Fruit fly (Drosophila melanogaster) whole organism, embryonic: ENCODE data around the gene bin.

Source experiments
- Bgb ChIP-seq: fragments of 200-800 bp; sonication (Bioruptor generic); IDR thresholded peaks from 2 replicates; pipeline ENCODE4 v1.3.6; 2022; ENCODE audit warnings: missing biosample characterization, missing genetic modification characterization; ENCODE audit not compliant: partially characterized antibody
- BtbVII ChIP-seq: fragments of 200-800 bp; sonication (Bioruptor generic); optimal IDR thresholded peaks from 3 replicates; lab custom pipeline; 2017; ENCODE audit warnings: missing biosample characterization, mild to moderate bottlenecking, missing genetic modification characterization
- CG1024 ChIP-seq: fragments of 200-800 bp; sonication (Bioruptor generic); IDR thresholded peaks from 2 replicates; pipeline ENCODE4 v1.3.6; 2022; ENCODE audit warnings: missing biosample characterization, missing genetic modification characterization
- CG11093 ChIP-seq: fragments of 200-800 bp; sonication (Bioruptor generic); IDR thresholded peaks from 3 replicates; pipeline ENCODE4 v1.3.6; 2022; ENCODE audit warnings: missing biosample characterization, missing genetic modification characterization
- CG12071 ChIP-seq: fragments of 200-800 bp; sonication (Bioruptor generic); optimal IDR thresholded peaks from 3 replicates; lab custom pipeline; 2018; ENCODE audit warnings: missing biosample characterization, mild to moderate bottlenecking, missing genetic modification characterization
- CG13296 ChIP-seq: fragments of 200-800 bp; sonication (Bioruptor generic); optimal IDR thresholded peaks from 3 replicates; lab custom pipeline; 2018; ENCODE audit warnings: missing biosample characterization, mild to moderate bottlenecking, missing genetic modification characterization
- CG15479 ChIP-seq: fragments of 200-800 bp; sonication (Bioruptor generic); optimal IDR thresholded peaks from 3 replicates; lab custom pipeline; 2019; ENCODE audit warnings: missing biosample characterization, mild to moderate bottlenecking, missing genetic modification characterization, moderate library complexity
- CG18619 ChIP-seq: fragments of 200-800 bp; sonication (Bioruptor generic); optimal IDR thresholded peaks from 3 replicates; lab custom pipeline; 2017; ENCODE audit warnings: missing biosample characterization, mild to moderate bottlenecking, missing genetic modification characterization
- CG2199 ChIP-seq: fragments of 200-800 bp; sonication (Bioruptor generic); IDR thresholded peaks from 3 replicates; pipeline ENCODE4 v1.3.6; 2022; ENCODE audit warnings: missing biosample characterization, missing genetic modification characterization
- CG3995 ChIP-seq: fragments of 200-800 bp; sonication (Bioruptor generic); optimal IDR thresholded peaks from 3 replicates; lab custom pipeline; 2016; ENCODE audit warnings: missing biosample characterization, missing genetic modification characterization
- CG8359 ChIP-seq: fragments of 200-800 bp; sonication (Bioruptor generic); optimal IDR thresholded peaks from 2 replicates; lab custom pipeline; 2017; ENCODE audit warnings: missing biosample characterization, mild to moderate bottlenecking, missing genetic modification characterization, borderline replicate concordance
- CG8388 ChIP-seq: fragments of 200-800 bp; sonication (Bioruptor generic); optimal IDR thresholded peaks from 2 replicates; lab custom pipeline; 2019; ENCODE audit warnings: missing biosample characterization, mild to moderate bottlenecking, missing genetic modification characterization, moderate library complexity
- Deaf1 ChIP-seq: fragments of 200-800 bp; optimal IDR thresholded peaks from 3 replicates; lab custom pipeline; 2019; ENCODE audit warnings: missing biosample characterization, mild to moderate bottlenecking, missing genetic modification characterization, moderate library complexity
- Dek ChIP-seq: fragments of 200-800 bp; sonication (Bioruptor generic); optimal IDR thresholded peaks from 3 replicates; lab custom pipeline; 2019; ENCODE audit warnings: missing biosample characterization, mild to moderate bottlenecking, missing genetic modification characterization, moderate library complexity
- Dip2 ChIP-seq: fragments of 200-800 bp; sonication (Bioruptor generic); IDR thresholded peaks from 2 replicates; pipeline ENCODE4 v1.3.6; 2022; ENCODE audit warnings: missing biosample characterization, missing genetic modification characterization
- E2f1 ChIP-seq: fragments of 200-800 bp; sonication (Bioruptor generic); IDR thresholded peaks from 2 replicates; pipeline ENCODE4 v1.3.6; 2022; ENCODE audit warnings: missing biosample characterization, missing genetic modification characterization
- Eip74EF ChIP-seq, 2 experiments: fragments of 200-800 bp in 1 of 2; fragments of >200 bp in 1 of 2; sonication (Bioruptor generic) in 1 of 2; optimal IDR thresholded peaks; 2 replicates each; lab custom pipeline; 2017 to 2019; ENCODE audit warnings: missing biosample characterization in 2 of 2, missing genetic modification characterization in 2 of 2, mild to moderate bottlenecking in 1 of 2, moderate library complexity in 1 of 2
- Gug ChIP-seq: fragments of 200-800 bp; sonication (Bioruptor generic); IDR thresholded peaks from 4 replicates; pipeline ENCODE4 v1.3.6; 2022; ENCODE audit warnings: missing biosample characterization, missing genetic modification characterization
- Kr ChIP-seq: fragments of 200-800 bp; sonication (Bioruptor generic); optimal IDR thresholded peaks from 2 replicates; lab custom pipeline; 2017; ENCODE audit warnings: missing biosample characterization, mild to moderate bottlenecking, missing genetic modification characterization
- MESR4 ChIP-seq: fragments of 200-800 bp; sonication (Bioruptor generic); optimal IDR thresholded peaks from 2 replicates; lab custom pipeline; 2018; ENCODE audit warnings: missing biosample characterization, mild to moderate bottlenecking, missing genetic modification characterization, moderate library complexity
- Max ChIP-seq: fragments of 200-800 bp; sonication (Bioruptor generic); optimal IDR thresholded peaks from 2 replicates; lab custom pipeline; 2016; ENCODE audit warnings: missing biosample characterization, mild to moderate bottlenecking, missing genetic modification characterization
- Med ChIP-seq: fragments of 200-800 bp; sonication (Bioruptor generic); peaks from one replicate; lab custom pipeline; 2016; ENCODE audit warnings: missing biosample characterization, missing genetic modification characterization, mild to moderate bottlenecking, inconsistent platforms, moderate library complexity
- NC2β ChIP-seq: fragments of 200-800 bp; sonication (Bioruptor generic); optimal IDR thresholded peaks from 2 replicates; lab custom pipeline; 2016; ENCODE audit warnings: missing biosample characterization, missing genetic modification characterization
- Opbp ChIP-seq: fragments of 200-800 bp; sonication (Bioruptor generic); IDR thresholded peaks from 3 replicates; pipeline ENCODE4 v1.3.6; 2022; ENCODE audit warnings: missing biosample characterization, missing genetic modification characterization; ENCODE audit not compliant: partially characterized antibody
- Ptx1 ChIP-seq: fragments of 200-800 bp; sonication (Bioruptor generic); IDR thresholded peaks from 2 replicates; pipeline ENCODE4 v1.3.6; 2022; ENCODE audit warnings: missing biosample characterization, missing genetic modification characterization
- Ssrp ChIP-seq: fragments of 200-800 bp; sonication (Bioruptor generic); optimal IDR thresholded peaks from 2 replicates; lab custom pipeline; 2018; ENCODE audit warnings: missing biosample characterization, mild to moderate bottlenecking, missing genetic modification characterization, moderate library complexity
- Stat92E ChIP-seq, 3 experiments: fragments of >200 bp in 2 of 3; fragments of 200-800 bp in 1 of 3; sonication (Bioruptor generic) in 1 of 3; optimal IDR thresholded peaks; 2 replicates each; lab custom pipeline; 2017 to 2019; ENCODE audit warnings: missing biosample characterization in 3 of 3, missing genetic modification characterization in 3 of 3, mild to moderate bottlenecking in 1 of 3, moderate library complexity in 1 of 3
- Trl ChIP-seq, 3 experiments: fragments of >200 bp in 2 of 3; fragments of 200-800 bp in 1 of 3; sonication (Bioruptor generic) in 1 of 3; optimal IDR thresholded peaks; 2 replicates in 1 of 3; 3 replicates in 2 of 3; lab custom pipeline; 2016 to 2017; ENCODE audit warnings: missing biosample characterization in 1 of 3, missing genetic modification characterization in 1 of 3
- Xbp1 ChIP-seq: fragments of 200-800 bp; sonication (Bioruptor generic); optimal IDR thresholded peaks from 3 replicates; lab custom pipeline; 2016; ENCODE audit warnings: missing biosample characterization, mild to moderate bottlenecking, missing genetic modification characterization
- amos ChIP-seq: fragments of 200-800 bp; sonication (Bioruptor generic); IDR thresholded peaks from 2 replicates; pipeline ENCODE4 v1.3.6; 2022; ENCODE audit warnings: missing biosample characterization, missing genetic modification characterization; ENCODE audit not compliant: partially characterized antibody
- bsh ChIP-seq, 2 experiments: fragments of 200-800 bp; sonication (Bioruptor generic); optimal IDR thresholded peaks; 2 replicates each; lab custom pipeline; 2017 to 2018; ENCODE audit warnings: mild to moderate bottlenecking in 2 of 2, missing biosample characterization in 2 of 2, missing genetic modification characterization in 2 of 2, moderate library complexity in 1 of 2
- caup ChIP-seq: fragments of 200-800 bp; sonication (Bioruptor generic); optimal IDR thresholded peaks from 3 replicates; lab custom pipeline; 2017; ENCODE audit warnings: missing biosample characterization, mild to moderate bottlenecking, missing genetic modification characterization, moderate library complexity; ENCODE audit not compliant: severe bottlenecking
- dan ChIP-seq: fragments of 200-800 bp; sonication (Bioruptor generic); IDR thresholded peaks from 2 replicates; pipeline ENCODE4 v1.3.6; 2022; ENCODE audit warnings: missing biosample characterization, missing genetic modification characterization
- danr ChIP-seq: fragments of 200-800 bp; sonication (Bioruptor generic); IDR thresholded peaks from 2 replicates; pipeline ENCODE4 v1.3.6; 2022; ENCODE audit warnings: missing biosample characterization, missing genetic modification characterization
- disco-r ChIP-seq: fragments of 200-800 bp; sonication (Bioruptor generic); optimal IDR thresholded peaks from 2 replicates; lab custom pipeline; 2016; ENCODE audit warnings: missing biosample characterization, missing genetic modification characterization
- dysf ChIP-seq: fragments of 200-800 bp; sonication (Bioruptor generic); IDR thresholded peaks from 3 replicates; pipeline ENCODE4 v1.3.6; 2022; ENCODE audit warnings: missing biosample characterization, missing genetic modification characterization
- exex ChIP-seq: fragments of 200-800 bp; sonication (Bioruptor generic); optimal IDR thresholded peaks from 4 replicates; lab custom pipeline; 2018; ENCODE audit warnings: missing biosample characterization, mild to moderate bottlenecking, missing genetic modification characterization, moderate library complexity
- her ChIP-seq: fragments of 200-800 bp; sonication (Bioruptor generic); optimal IDR thresholded peaks from 2 replicates; lab custom pipeline; 2016; ENCODE audit warnings: missing biosample characterization, missing genetic modification characterization
- nmo ChIP-seq: fragments of 200-800 bp; sonication (Bioruptor generic); optimal IDR thresholded peaks from 2 replicates; lab custom pipeline; 2018; ENCODE audit warnings: missing biosample characterization, mild to moderate bottlenecking, missing genetic modification characterization, moderate library complexity
- pros ChIP-seq: fragments of 200-800 bp; sonication (Bioruptor generic); optimal IDR thresholded peaks from 3 replicates; lab custom pipeline; 2019; ENCODE audit warnings: missing biosample characterization, mild to moderate bottlenecking, missing genetic modification characterization, moderate library complexity
- row ChIP-seq: fragments of 200-800 bp; sonication (Bioruptor generic); IDR thresholded peaks from 3 replicates; pipeline ENCODE4 v1.3.6; 2022; ENCODE audit warnings: missing biosample characterization, missing genetic modification characterization
- sd ChIP-seq: fragments of 200-800 bp; sonication (Bioruptor generic); optimal IDR thresholded peaks from 3 replicates; lab custom pipeline; 2018; ENCODE audit warnings: missing biosample characterization, mild to moderate bottlenecking, missing genetic modification characterization, moderate library complexity
- shn ChIP-seq: fragments of 200-800 bp; sonication (Bioruptor generic); optimal IDR thresholded peaks from 3 replicates; lab custom pipeline; 2016; ENCODE audit warnings: missing biosample characterization, missing genetic modification characterization
- sob ChIP-seq: fragments of 200-800 bp; sonication (Bioruptor generic); IDR thresholded peaks from 2 replicates; pipeline ENCODE4 v1.3.6; 2022; ENCODE audit warnings: missing biosample characterization, missing genetic modification characterization
- sug ChIP-seq: fragments of 200-800 bp; optimal IDR thresholded peaks from 2 replicates; lab custom pipeline; 2019; ENCODE audit warnings: missing biosample characterization, mild to moderate bottlenecking, missing genetic modification characterization, moderate library complexity
- wdn ChIP-seq: fragments of 200-800 bp; sonication (Bioruptor generic); IDR thresholded peaks from 2 replicates; pipeline ENCODE4 v1.3.6; 2022; ENCODE audit warnings: missing biosample characterization, missing genetic modification characterization
- z ChIP-seq: fragments of 200-800 bp; sonication (Bioruptor generic); IDR thresholded peaks from 3 replicates; pipeline ENCODE4 v1.3.6; 2022; ENCODE audit warnings: missing biosample characterization, missing genetic modification characterization

bin gene

dm6 chr3L:6979387-6980249 is 10.8 kb upstream of the bin start, which contains the start of gene Galphai (continued):
- TF ChIP-seq Max (peak; percentile 41), z (GFP tag; lab: Robert Waterston, UW) (no peak), amos (GFP tag; lab: Robert Waterston, UW) (peak; percentile 66), dysf (peak; percentile 6; the same call in 1 of the 3 replicates), bsh (GFP tag; optimal IDR thresholded peaks at IDR 0.05; lab: Kevin White, UChicago) (no peak), Bgb (peak; percentile 64; the same call in 1 of the 2 replicates), CG1024 (GFP tag; lab: Robert Waterston, UW) (no peak), disco-r (GFP tag; lab: Kevin White, UChicago) (no peak), CG18619 (GFP tag; lab: Kevin White, UChicago) (no peak), CG8388 (no peak), shn (GFP tag; lab: Kevin White, UChicago) (peak; percentile 58), Gug (no peak), nmo (GFP tag; lab: Kevin White, UChicago) (peak; percentile 66), sob (GFP tag; lab: Robert Waterston, UW) (0 out of 2 replicates have a peak, but pooled peaks have one; percentile 47), Kr (GFP tag; lab: Kevin White, UChicago) (no peak), Deaf1 (tag; lab: Kevin White, UChicago) (peak; percentile 63), NC2β (GFP tag; lab: Kevin White, UChicago) (peak; percentile 16), sug (peak; percentile 50), Dek (peak; percentile 6), danr (GFP tag; lab: Robert Waterston, UW) (no peak), MESR4 (GFP tag; lab: Kevin White, UChicago) (peak; percentile 82), dan (GFP tag; lab: Robert Waterston, UW) (no peak), CG8359 (GFP tag; lab: Kevin White, UChicago) (no peak), exex (tag; lab: Kevin White, UChicago) (no peak), pros (GFP tag; lab: Kevin White, UChicago) (no peak), Xbp1 (GFP tag; lab: Kevin White, UChicago) (peak; percentile 39), CG13296 (GFP tag; lab: Kevin White, UChicago) (peak; percentile 7), Ssrp (tag; lab: Kevin White, UChicago) (no peak), Ptx1 (GFP tag; lab: Robert Waterston, UW) (no peak), sd (peak; percentile 36), Opbp (GFP tag; lab: Robert Waterston, UW) (peak; percentile 67; the same call in 1 of the 3 replicates), Trl (optimal IDR thresholded peaks at IDR 0.05; lab: Kevin White, UChicago) (no peak), Trl (GFP tag; optimal IDR thresholded peaks at IDR 0.05; lab: Kevin White, UChicago) (no peak), Stat92E (GFP tag; optimal IDR thresholded peaks at IDR 0.05; lab: Kevin White, UChicago) (peak in 1 of 3 experiments; percentile 81), Eip74EF (GFP tag; optimal IDR thresholded peaks at IDR 0.05; lab: Kevin White, UChicago) (no peak), CG2199 (GFP tag; lab: Robert Waterston, UW) (0 out of 3 replicates have a peak, but pooled peaks have one; percentile 20), Dip2 (GFP tag; lab: Robert Waterston, UW) (no peak), E2f1 (GFP tag; lab: Robert Waterston, UW) (0 out of 2 replicates have a peak, but pooled peaks have one; percentile 9), caup (GFP tag; lab: Kevin White, UChicago) (peak; percentile 47), row (GFP tag; lab: Robert Waterston, UW) (peak; percentile 17; the same call in 1 of the 3 replicates), CG12071 (GFP tag; lab: Kevin White, UChicago) (no peak), her (GFP tag; lab: Kevin White, UChicago) (peak; percentile 64), CG15479 (peak; percentile 96), CG3995 (GFP tag; lab: Kevin White, UChicago) (no peak), BtbVII (GFP tag; lab: Kevin White, UChicago) (no peak), wdn (no peak), Med (GFP tag; lab: Kevin White, UChicago) (peak; percentile 95), CG11093 (GFP tag; lab: Robert Waterston, UW) (no peak)
